Worm (Caenorhabditis elegans) whole organism, L4 larva: ENCODE data around the gene K08B12.1.
A peak's percentile ranks its signal among the peaks of the same experiment; 100 is the strongest.

Source experiments
- aha-1 ChIP-seq: fragments of 150-350 bp; peaks from one replicate; lab custom pipeline; 2014; ENCODE audit warnings: missing biosample characterization, missing genetic modification characterization
- ctbp-1 ChIP-seq: fragments of 200-800 bp; sonication (Bioruptor generic); IDR thresholded peaks from 2 replicates; pipeline ENCODE4 v1.3.6; 2022; ENCODE audit warnings: missing genetic modification reagents, missing genetic modification characterization, missing compliant biosample characterization
- daf-12 ChIP-seq: fragments of 150-350 bp; optimal IDR thresholded peaks from 2 replicates; lab custom pipeline; 2014; ENCODE audit warnings: missing biosample characterization, missing genetic modification reagents, missing genetic modification characterization
- fkh-10 ChIP-seq: fragments of 150-350 bp; optimal IDR thresholded peaks from 2 replicates; lab custom pipeline; 2014; ENCODE audit warnings: missing biosample characterization, missing genetic modification reagents, missing genetic modification characterization
- lin-1 ChIP-seq: fragments of 200-800 bp; sonication (Bioruptor generic); IDR thresholded peaks from 2 replicates; pipeline ENCODE4 v1.3.6; 2022; ENCODE audit warnings: missing genetic modification reagents, missing genetic modification characterization, missing compliant biosample characterization
- lin-15B ChIP-seq: fragments of 150-350 bp; sonication (generic microtip); optimal IDR thresholded peaks from 3 replicates; lab custom pipeline; 2014; ENCODE audit warnings: missing biosample characterization, missing genetic modification characterization
- mep-1 ChIP-seq: fragments of 150-350 bp; sonication (generic microtip); optimal IDR thresholded peaks from 3 replicates; lab custom pipeline; 2014; ENCODE audit warnings: missing biosample characterization, missing genetic modification characterization
- mxl-3 ChIP-seq: fragments of 200-800 bp; sonication (Bioruptor generic); optimal IDR thresholded peaks from 2 replicates; lab custom pipeline; 2018; ENCODE audit warnings: mild to moderate bottlenecking, missing genetic modification characterization, missing compliant biosample characterization
- nhr-10 ChIP-seq: fragments of 150-350 bp; optimal IDR thresholded peaks from 2 replicates; lab custom pipeline; 2014; ENCODE audit warnings: missing biosample characterization, missing genetic modification characterization
- nhr-6 ChIP-seq: fragments of 150-350 bp; optimal IDR thresholded peaks from 2 replicates; lab custom pipeline; 2014; ENCODE audit warnings: missing biosample characterization, missing genetic modification characterization
- unc-62 ChIP-seq, 3 experiments: fragments of 150-350 bp in 1 of 3; sonication (generic microtip); optimal IDR thresholded peaks in 2 of 3; peaks in 1 of 3; 1 replicate in 1 of 3; 2 replicates in 2 of 3; lab custom pipeline; 2014 to 2017; ENCODE audit warnings: missing biosample characterization in 3 of 3, missing genetic modification characterization in 3 of 3, missing genetic modification reagents in 3 of 3, missing genotype in 1 of 3
- zfp-3 ChIP-seq: fragments of 200-800 bp; sonication (Bioruptor generic); conservative IDR thresholded peaks from 2 replicates; pipeline ENCODE4 v1.3.6; 2022; ENCODE audit warnings: missing genetic modification reagents, missing genetic modification characterization, missing compliant biosample characterization

DNA sequence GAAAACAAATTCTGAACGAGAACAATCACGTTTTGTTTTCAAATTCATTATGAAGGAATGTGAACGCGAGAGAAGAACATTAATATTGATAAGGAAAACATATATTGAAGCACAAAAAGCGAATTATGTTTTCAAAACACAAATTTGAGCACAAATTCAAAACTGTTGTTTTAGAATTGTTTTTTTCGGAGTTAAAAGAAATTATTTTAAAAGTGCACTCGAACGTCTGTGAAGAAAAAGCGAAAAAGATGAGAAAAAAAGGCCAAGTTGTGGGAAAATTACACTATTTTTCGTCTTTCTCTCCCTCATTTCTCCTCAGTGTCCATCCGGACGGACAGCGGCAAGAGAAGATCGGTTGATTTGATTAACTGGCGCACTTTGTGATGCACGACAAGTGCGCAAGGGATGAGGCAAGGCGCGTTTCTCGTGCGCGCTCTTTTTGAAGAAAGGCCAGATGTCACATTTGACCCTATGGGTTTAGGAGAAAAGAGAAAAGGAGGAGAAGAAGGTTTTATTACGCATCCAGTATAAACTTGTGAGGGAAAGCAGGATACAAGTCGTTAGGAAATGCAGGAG is 8.2 kb downstream of the K08B12.1 start, which contains the start of gene mrck-1:
- TF ChIP-seq mep-1 (tag; lab: Kevin White, UChicago), result peak; percentile 97
- peak; percentile 88 for TF ChIP-seq mxl-3
- peak; percentile 97 for TF ChIP-seq ctbp-1
- no peak for TF ChIP-seq daf-12 (tag; lab: Kevin White, UChicago)
- no peak for TF ChIP-seq nhr-10 (tag; lab: Kevin White, UChicago)
- TF ChIP-seq lin-1 (GFP tag; lab: Robert Waterston, UW), result 0 out of 2 replicates have a peak, but pooled peaks have one; percentile 28
- TF ChIP-seq aha-1 (tag; lab: Kevin White, UChicago), result peak; percentile 99
- peak; percentile 83 for TF ChIP-seq nhr-6
- no peak for TF ChIP-seq zfp-3
- peak in 1 of 2 experiments; percentile 87 for TF ChIP-seq unc-62 (GFP tag; optimal IDR thresholded peaks at IDR 0.05 in 1 of 2; lab: Kevin White, UChicago)
- TF ChIP-seq unc-62 (tag; optimal IDR thresholded peaks at IDR 0.05; lab: Kevin White, UChicago), result no peak
- TF ChIP-seq lin-15B, result no peak
- TF ChIP-seq fkh-10 (GFP tag; lab: Kevin White, UChicago), result peak; percentile 94
